Worm (Caenorhabditis elegans) whole organism, L2 larva: ENCODE data around the gene srw-19.

Experiments
- R02D3.7 ChIP-seq: fragments of 150-350 bp; optimal IDR thresholded peaks from 2 replicates; lab custom pipeline; 2014; ENCODE audit warnings: missing biosample characterization, missing genetic modification characterization
- aly-2 ChIP-seq: fragments of 150-350 bp; optimal IDR thresholded peaks from 2 replicates; lab custom pipeline; 2014; ENCODE audit warnings: missing biosample characterization, missing genetic modification characterization
- dmd-4 ChIP-seq: sonication (generic microtip); optimal IDR thresholded peaks from 2 replicates; lab custom pipeline; 2017; ENCODE audit warnings: missing biosample characterization, missing genetic modification characterization
- elt-1 ChIP-seq: fragments of 150-350 bp; optimal IDR thresholded peaks from 2 replicates; lab custom pipeline; 2014; ENCODE audit warnings: missing biosample characterization, missing genetic modification characterization
- lin-39 ChIP-seq: fragments of 150-350 bp; optimal IDR thresholded peaks from 2 replicates; lab custom pipeline; 2014; ENCODE audit warnings: missing biosample characterization, missing genetic modification reagents, missing genetic modification characterization
- mab-5 ChIP-seq: fragments of 150-350 bp; optimal IDR thresholded peaks from 2 replicates; lab custom pipeline; 2014; ENCODE audit warnings: missing biosample characterization, missing genetic modification characterization
- mdl-1 ChIP-seq, 2 experiments: fragments of 150-350 bp in 1 of 2; sonication (generic microtip) in 1 of 2; optimal IDR thresholded peaks; 2 replicates each; lab custom pipeline; 2017; ENCODE audit warnings: missing biosample characterization in 2 of 2, missing genetic modification characterization in 2 of 2
- nhr-12 ChIP-seq: fragments of 150-350 bp; optimal IDR thresholded peaks from 2 replicates; lab custom pipeline; 2014; ENCODE audit warnings: missing biosample characterization, missing genetic modification characterization
- nhr-21 ChIP-seq: fragments of 150-350 bp; optimal IDR thresholded peaks from 2 replicates; lab custom pipeline; 2014; ENCODE audit warnings: missing biosample characterization, missing genetic modification characterization
- nhr-23 ChIP-seq: fragments of 150-350 bp; optimal IDR thresholded peaks from 2 replicates; lab custom pipeline; 2014; ENCODE audit warnings: missing biosample characterization, missing genetic modification reagents, missing genetic modification characterization

DNA sequence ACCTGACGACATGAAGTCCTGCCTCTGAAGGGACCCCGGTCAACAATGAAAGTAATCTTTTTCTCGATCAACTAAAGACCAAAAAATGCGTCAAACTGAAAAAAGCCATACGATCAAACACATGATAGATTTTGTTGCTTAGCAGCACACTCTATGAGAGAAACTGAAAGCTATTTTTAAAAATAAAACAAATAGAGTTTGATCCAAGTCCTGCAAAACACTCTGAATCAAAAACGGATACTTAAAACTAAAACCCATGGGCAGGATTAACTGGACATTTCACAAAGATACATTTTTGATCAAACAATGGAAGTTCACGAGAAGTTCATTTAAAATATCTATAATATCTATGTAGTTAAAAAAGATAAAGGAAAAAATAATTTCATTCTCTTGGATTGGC is 13.8 kb downstream of the srw-19 start, which contains the start of gene T10H4.13:
- TF ChIP-seq aly-2 (tag; lab: Kevin White, UChicago) (no peak), dmd-4 (tag; lab: Kevin White, UChicago) (no peak), R02D3.7 (tag; lab: Kevin White, UChicago) (no peak), nhr-12 (tag; lab: Kevin White, UChicago) (no peak), mab-5 (tag; lab: Kevin White, UChicago) (no peak), nhr-23 (no peak), lin-39 (tag; lab: Kevin White, UChicago) (no peak), elt-1 (no peak), nhr-21 (tag; lab: Kevin White, UChicago) (no peak), mdl-1 (tag; optimal IDR thresholded peaks at IDR 0.05; lab: Kevin White, UChicago) (no peak)
